Fruit fly (Drosophila melanogaster) whole organism, pupa: ENCODE results near the gene Lcp65Aa.

Experiments used
- CG10348 ChIP-seq: fragments of 200-800 bp; sonication (Bioruptor generic); IDR thresholded peaks from 2 replicates; pipeline ENCODE4 v1.3.6; 2022; ENCODE audit warnings: missing biosample characterization, missing genetic modification characterization
- CG12605 ChIP-seq: fragments of 200-800 bp; sonication (Bioruptor generic); IDR thresholded peaks from 2 replicates; pipeline ENCODE4 v1.3.6; 2022; ENCODE audit warnings: missing biosample characterization, missing genetic modification characterization
- CG13204 ChIP-seq: fragments of 200-800 bp; sonication (Bioruptor generic); optimal IDR thresholded peaks from 2 replicates; lab custom pipeline; 2018; ENCODE audit warnings: missing biosample characterization, mild to moderate bottlenecking, missing genetic modification characterization, moderate library complexity
- CG14655 ChIP-seq: fragments of 200-800 bp; sonication (Bioruptor generic); optimal IDR thresholded peaks from 3 replicates; lab custom pipeline; 2017; ENCODE audit warnings: mild to moderate bottlenecking, missing biosample characterization, missing genetic modification reagents, missing genetic modification characterization
- CG15710 ChIP-seq: fragments of 200-800 bp; sonication (Bioruptor generic); optimal IDR thresholded peaks from 2 replicates; lab custom pipeline; 2018; ENCODE audit warnings: missing biosample characterization, mild to moderate bottlenecking, missing genetic modification characterization, moderate library complexity
- CG17806 ChIP-seq: fragments of 200-800 bp; sonication (Bioruptor generic); optimal IDR thresholded peaks from 2 replicates; lab custom pipeline; 2018; ENCODE audit warnings: missing biosample characterization, mild to moderate bottlenecking, missing genetic modification characterization, moderate library complexity
- CG32121 ChIP-seq: fragments of 200-800 bp; sonication (Bioruptor generic); IDR thresholded peaks from 2 replicates; pipeline ENCODE4 v1.3.6; 2022; ENCODE audit warnings: missing biosample characterization, missing genetic modification characterization
- CG34367 ChIP-seq: fragments of 200-800 bp; sonication (Bioruptor generic); optimal IDR thresholded peaks from 2 replicates; lab custom pipeline; 2018; ENCODE audit warnings: missing biosample characterization, mild to moderate bottlenecking, missing genetic modification characterization
- CG4496 ChIP-seq: fragments of 200-800 bp; sonication (Bioruptor generic); IDR thresholded peaks from 3 replicates; pipeline ENCODE4 v1.3.6; 2022; ENCODE audit warnings: missing biosample characterization, missing genetic modification characterization
- CG8159 ChIP-seq: fragments of 200-800 bp; sonication (Bioruptor generic); optimal IDR thresholded peaks from 3 replicates; lab custom pipeline; 2018; ENCODE audit warnings: missing biosample characterization, mild to moderate bottlenecking, missing genetic modification characterization, moderate library complexity
- CG8301 ChIP-seq: fragments of 200-800 bp; sonication (Bioruptor generic); optimal IDR thresholded peaks from 2 replicates; lab custom pipeline; 2018; ENCODE audit warnings: missing biosample characterization, mild to moderate bottlenecking, missing genetic modification characterization
- CG9948 ChIP-seq: fragments of 200-800 bp; sonication (Bioruptor generic); optimal IDR thresholded peaks from 2 replicates; lab custom pipeline; 2018; ENCODE audit warnings: missing biosample characterization, mild to moderate bottlenecking, missing genetic modification characterization, moderate library complexity
- D1 ChIP-seq: fragments of 200-800 bp; sonication (Bioruptor generic); optimal IDR thresholded peaks from 2 replicates; lab custom pipeline; 2018; ENCODE audit warnings: missing biosample characterization, mild to moderate bottlenecking, missing genetic modification characterization, moderate library complexity
- EcR ChIP-seq: fragments of 200-800 bp; sonication (Bioruptor generic); optimal IDR thresholded peaks from 3 replicates; lab custom pipeline; 2019; ENCODE audit warnings: missing biosample characterization, missing genetic modification characterization, mild to moderate bottlenecking, moderate library complexity, missing genetic modification reagents
- Ets98B ChIP-seq: fragments of 200-800 bp; sonication (Bioruptor generic); IDR thresholded peaks from 2 replicates; pipeline ENCODE4 v1.3.6; 2022; ENCODE audit warnings: missing biosample characterization, missing genetic modification characterization
- Pif1A ChIP-seq: fragments of 200-800 bp; sonication (Bioruptor generic); optimal IDR thresholded peaks from 3 replicates; lab custom pipeline; 2016; ENCODE audit warnings: missing biosample characterization, missing genetic modification characterization
- Pif1B ChIP-seq: fragments of 200-800 bp; sonication (Bioruptor generic); optimal IDR thresholded peaks from 3 replicates; lab custom pipeline; 2016; ENCODE audit warnings: missing biosample characterization, missing genetic modification characterization
- Snoo ChIP-seq: fragments of 200-800 bp; sonication (Bioruptor generic); optimal IDR thresholded peaks from 3 replicates; lab custom pipeline; 2017; ENCODE audit warnings: missing biosample characterization, mild to moderate bottlenecking, missing genetic modification characterization, inconsistent platforms
- fd96Ca ChIP-seq: fragments of 200-800 bp; sonication (Bioruptor generic); IDR thresholded peaks from 3 replicates; pipeline ENCODE4 v1.3.6; 2022; ENCODE audit warnings: missing biosample characterization, missing genetic modification characterization
- gl ChIP-seq: fragments of 200-800 bp; sonication (Bioruptor generic); optimal IDR thresholded peaks from 2 replicates; lab custom pipeline; 2018; ENCODE audit warnings: missing biosample characterization, mild to moderate bottlenecking, missing genetic modification characterization
- rn ChIP-seq: fragments of 200-800 bp; sonication (Bioruptor generic); IDR thresholded peaks from 2 replicates; pipeline ENCODE4 v1.3.6; 2022; ENCODE audit warnings: missing biosample characterization, missing genetic modification characterization

Gene Lcp65Aa

DNA sequence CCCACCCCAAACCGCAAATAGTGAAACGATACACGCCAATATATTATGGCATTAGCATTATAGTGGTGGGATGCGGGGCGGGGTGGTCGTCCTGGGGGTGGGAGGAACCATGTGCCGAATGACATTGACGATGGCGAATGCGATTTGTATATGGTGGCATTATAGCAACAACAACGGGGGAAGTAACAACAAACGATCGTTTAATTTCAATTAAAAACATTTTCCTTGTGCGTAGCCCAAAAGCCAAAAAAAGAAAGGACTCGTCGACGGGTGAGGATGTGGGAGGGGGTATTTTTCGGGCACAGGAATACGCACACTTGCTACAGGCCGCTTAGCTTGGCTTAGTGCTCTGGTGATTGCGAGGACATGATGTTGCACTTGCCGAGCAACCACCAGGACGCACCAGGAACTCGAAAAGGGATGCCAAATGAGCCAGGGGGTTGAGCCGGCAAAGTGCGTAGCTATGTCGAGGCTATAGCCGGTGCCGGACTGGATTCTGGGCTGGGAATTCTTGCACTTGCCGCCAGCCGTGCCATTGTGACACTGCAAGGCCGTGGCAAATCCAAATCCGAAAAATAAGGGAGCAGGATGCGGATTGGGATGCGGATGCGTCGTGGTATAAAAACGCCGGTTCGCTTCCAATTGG lies 11.5 kb downstream of the Lcp65Aa start, which contains the start of gene Prdm13:
TSS of gene Prdm13 (plus strand) at position 645 of the 646 bp plus-strand sequence.
- TF ChIP-seq CG15710 (no peak), CG12605 (GFP tag; lab: Robert Waterston, UW) (no peak), Pif1B (GFP tag; lab: Kevin White, UChicago) (no peak)

dm6 chr3L:6173826-6174255 lies 22.7 kb downstream of the Lcp65Aa start, which contains the start of the genes fmt and CG7376:
fmt (minus strand) TSS chr3L:6173880.
CG7376 (plus strand) TSS chr3L:6174248.
- TF ChIP-seq Ets98B (GFP tag; lab: Robert Waterston, UW) (no peak), CG9948 (tag; lab: Kevin White, UChicago) (peak; percentile 45)

DNA sequence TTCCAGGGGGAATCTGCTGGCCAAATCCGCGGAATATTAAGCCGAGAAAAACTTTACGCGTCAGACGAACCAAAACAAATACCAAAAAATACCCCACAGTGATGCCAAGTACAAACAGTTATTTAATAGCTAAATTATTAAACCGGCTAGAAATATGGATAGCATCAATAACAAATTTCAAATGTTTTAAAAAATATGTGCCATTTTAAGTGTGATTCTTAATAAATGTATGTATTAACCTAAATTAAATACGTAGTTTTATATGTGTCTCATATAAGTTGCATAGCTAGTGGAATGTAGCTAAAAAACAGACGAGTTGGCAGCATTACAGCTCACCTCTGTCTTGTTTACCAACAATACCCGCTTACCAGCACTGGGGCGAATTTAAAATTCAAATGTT lies 30.7 kb downstream of the Lcp65Aa start, which contains the start of gene CG10274:
TSS of gene CG10274 (minus strand) at position 54 of the 400 bp plus-strand sequence.
- TF ChIP-seq CG4496 (GFP tag; lab: Robert Waterston, UW) (peak; percentile 59; the same call in 2 of the 3 replicates), CG15710 (peak; percentile 72), CG34367 (tag; lab: Kevin White, UChicago) (no peak), Ets98B (GFP tag; lab: Robert Waterston, UW) (no peak), CG32121 (GFP tag; lab: Robert Waterston, UW) (peak; percentile 17; the same call in 1 of the 2 replicates), CG17806 (peak; percentile 40), CG8301 (tag; lab: Kevin White, UChicago) (no peak), CG14655 (GFP tag; lab: Kevin White, UChicago) (no peak), CG9948 (tag; lab: Kevin White, UChicago) (peak; percentile 52)
- TF ChIP-seq, all 21 proteins: peak for 5

- TF ChIP-seq CG12605 (GFP tag; lab: Robert Waterston, UW): peak; percentile 91
- peak; percentile 84 for TF ChIP-seq Snoo (tag; lab: Kevin White, UChicago)
- TF ChIP-seq CG4496 (GFP tag; lab: Robert Waterston, UW): peak; percentile 92
- TF ChIP-seq fd96Ca (GFP tag; lab: Robert Waterston, UW): peak; percentile 92
- TF ChIP-seq Pif1A (GFP tag; lab: Kevin White, UChicago): no peak
- TF ChIP-seq CG34367 (tag; lab: Kevin White, UChicago): peak; percentile 81
- peak; percentile 76 for TF ChIP-seq gl
- peak; percentile 86 for TF ChIP-seq rn (GFP tag; lab: Robert Waterston, UW)
- TF ChIP-seq CG9948 (tag; lab: Kevin White, UChicago): peak; percentile 81
- peak; percentile 81 for TF ChIP-seq CG15710
- no peak for TF ChIP-seq EcR (GFP tag; lab: Kevin White, UChicago)
- TF ChIP-seq Pif1B (GFP tag; lab: Kevin White, UChicago): peak; percentile 93
- peak; percentile 94 for TF ChIP-seq Ets98B (GFP tag; lab: Robert Waterston, UW)
- TF ChIP-seq CG14655 (GFP tag; lab: Kevin White, UChicago): peak; percentile 88
- TF ChIP-seq CG8301 (tag; lab: Kevin White, UChicago): peak; percentile 80
- peak; percentile 36; the same call in 1 of the 2 replicates for TF ChIP-seq CG10348 (GFP tag; lab: Robert Waterston, UW)
- TF ChIP-seq CG13204 (GFP tag; lab: Kevin White, UChicago): no peak
- peak; percentile 92 for TF ChIP-seq CG32121 (GFP tag; lab: Robert Waterston, UW)
- TF ChIP-seq CG8159 (tag; lab: Kevin White, UChicago): peak; percentile 82
- no peak for TF ChIP-seq D1
- peak; percentile 82 for TF ChIP-seq CG17806
These were observed 33.9 kb downstream of the Lcp65Aa start, which contains the start of the genes D19B and CG43293 for dm6 chr3L:6184884-6185438. D19B (minus strand) TSS chr3L:6184920. CG43293 (plus strand) TSS chr3L:6185189.

- TF ChIP-seq rn (GFP tag; lab: Robert Waterston, UW) (peak; percentile 43; the same call in 1 of the 2 replicates), EcR (GFP tag; lab: Kevin White, UChicago) (peak; percentile 1), CG9948 (tag; lab: Kevin White, UChicago) (peak; percentile 11), Snoo (tag; lab: Kevin White, UChicago) (peak; percentile 11), CG15710 (peak; percentile 28), CG8301 (tag; lab: Kevin White, UChicago) (peak; percentile 9), CG34367 (tag; lab: Kevin White, UChicago) (no peak), gl (no peak), CG4496 (GFP tag; lab: Robert Waterston, UW) (peak; percentile 77), Pif1B (GFP tag; lab: Kevin White, UChicago) (no peak), Ets98B (GFP tag; lab: Robert Waterston, UW) (peak; percentile 59), CG13204 (GFP tag; lab: Kevin White, UChicago) (no peak), Pif1A (GFP tag; lab: Kevin White, UChicago) (no peak), CG17806 (peak; percentile 22), CG10348 (GFP tag; lab: Robert Waterston, UW) (no peak), CG32121 (GFP tag; lab: Robert Waterston, UW) (peak; percentile 38; the same call in 1 of the 2 replicates), fd96Ca (GFP tag; lab: Robert Waterston, UW) (peak; percentile 30; the same call in 1 of the 3 replicates), CG8159 (tag; lab: Kevin White, UChicago) (peak; percentile 52), CG12605 (GFP tag; lab: Robert Waterston, UW) (peak; percentile 48; the same call in 1 of the 2 replicates)
- TF ChIP-seq, all 21 proteins: peak for 13
These were observed 38.2 kb downstream of the Lcp65Aa start, which contains the start of the genes D19A and CG7386 for dm6 chr3L:6188995-6189927. D19A (minus strand) TSS chr3L:6189123. CG7386 (plus strand) TSS chr3L:6189745.
